Worm (Caenorhabditis elegans): ENCODE results near the gene syd-1.

DNA sequence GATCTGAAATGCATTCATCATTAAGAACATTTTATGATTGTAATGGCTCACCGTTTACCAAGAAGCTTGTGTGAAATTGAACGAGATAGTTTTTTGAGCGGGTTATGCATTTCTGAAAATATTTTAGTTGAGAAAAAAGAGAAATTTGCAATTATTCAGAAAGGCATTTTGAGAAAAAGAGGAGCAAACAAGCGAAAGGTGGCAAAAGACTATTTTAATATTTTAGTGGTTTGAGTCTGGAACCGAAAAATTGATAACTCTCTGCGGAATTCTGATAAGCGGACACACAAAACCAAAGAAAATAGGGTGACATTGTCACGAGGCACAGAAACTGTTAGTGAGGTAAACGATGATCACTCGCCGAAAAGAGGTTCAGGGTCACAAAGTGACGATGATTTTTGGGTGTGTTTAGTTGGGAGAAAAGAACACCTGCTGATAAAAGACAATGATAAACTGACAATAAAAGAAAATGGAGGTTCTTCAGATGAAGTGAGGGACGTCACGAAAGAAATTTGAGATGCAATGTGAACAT lies 39.9 kb downstream of the syd-1 start:
- no peak for TF ChIP-seq flt-1 (GFP tag; IDR thresholded peaks at IDR 0.05)
- no peak for TF ChIP-seq ztf-23 (GFP tag; IDR thresholded peaks at IDR 0.05)
- no peak for TF ChIP-seq cog-1 (tag; optimal IDR thresholded peaks at IDR 0.05)
- no peak for TF ChIP-seq tab-1 (GFP tag; IDR thresholded peaks at IDR 0.05)
- TF ChIP-seq T22C8.4 (GFP tag; IDR thresholded peaks at IDR 0.05) = no peak
- TF ChIP-seq med-1 (GFP tag; optimal IDR thresholded peaks at IDR 0.05; ENCODE audit: insufficient read depth) = no peak
